Fruit fly (Drosophila melanogaster) whole organism, pupa: ENCODE data around the gene Ucp4B.

Experiments
- CG12605 ChIP-seq: fragments of 200-800 bp; sonication (Bioruptor generic); IDR thresholded peaks from 2 replicates; pipeline ENCODE4 v1.3.6; 2022; ENCODE audit warnings: missing biosample characterization, missing genetic modification characterization
- CG14655 ChIP-seq: fragments of 200-800 bp; sonication (Bioruptor generic); optimal IDR thresholded peaks from 3 replicates; lab custom pipeline; 2017; ENCODE audit warnings: mild to moderate bottlenecking, missing biosample characterization, missing genetic modification reagents, missing genetic modification characterization
- CG15710 ChIP-seq: fragments of 200-800 bp; sonication (Bioruptor generic); optimal IDR thresholded peaks from 2 replicates; lab custom pipeline; 2018; ENCODE audit warnings: missing biosample characterization, mild to moderate bottlenecking, missing genetic modification characterization, moderate library complexity
- CG17806 ChIP-seq: fragments of 200-800 bp; sonication (Bioruptor generic); optimal IDR thresholded peaks from 2 replicates; lab custom pipeline; 2018; ENCODE audit warnings: missing biosample characterization, mild to moderate bottlenecking, missing genetic modification characterization, moderate library complexity
- CG34367 ChIP-seq: fragments of 200-800 bp; sonication (Bioruptor generic); optimal IDR thresholded peaks from 2 replicates; lab custom pipeline; 2018; ENCODE audit warnings: missing biosample characterization, mild to moderate bottlenecking, missing genetic modification characterization
- CG8301 ChIP-seq: fragments of 200-800 bp; sonication (Bioruptor generic); optimal IDR thresholded peaks from 2 replicates; lab custom pipeline; 2018; ENCODE audit warnings: missing biosample characterization, mild to moderate bottlenecking, missing genetic modification characterization
- CG9948 ChIP-seq: fragments of 200-800 bp; sonication (Bioruptor generic); optimal IDR thresholded peaks from 2 replicates; lab custom pipeline; 2018; ENCODE audit warnings: missing biosample characterization, mild to moderate bottlenecking, missing genetic modification characterization, moderate library complexity

DNA sequence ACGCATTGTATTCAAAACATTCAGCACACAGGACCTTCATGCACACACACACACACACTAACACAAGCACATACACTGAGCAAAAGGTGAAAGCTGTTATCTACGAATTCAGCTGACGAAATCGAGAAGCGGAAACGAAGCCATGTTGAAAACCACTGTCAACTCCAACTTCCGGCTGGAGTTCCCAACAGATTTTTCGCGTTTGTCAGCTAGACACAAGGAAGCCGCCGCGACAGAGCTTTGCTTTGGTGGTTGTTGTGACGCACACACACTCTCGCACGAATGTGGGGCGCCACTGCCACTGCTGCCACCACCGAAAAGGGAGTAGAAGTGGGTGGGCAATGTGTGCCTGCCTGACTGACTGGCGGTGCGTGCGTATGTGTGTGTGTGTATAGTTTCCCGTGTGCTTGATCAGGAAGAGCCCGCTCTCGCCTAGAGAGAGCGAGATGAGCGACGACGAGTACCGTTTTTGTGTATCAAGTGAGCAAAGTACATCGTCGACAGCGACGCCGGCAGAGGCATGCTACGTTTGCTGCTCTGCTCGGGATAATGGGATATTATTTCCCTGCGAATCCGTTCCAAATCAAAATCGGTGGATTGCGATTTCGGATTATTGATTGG, 28.1 kb downstream of the Ucp4B start:
- TF ChIP-seq CG34367 (tag; lab: Kevin White, UChicago) (peak; percentile 15), CG12605 (GFP tag; lab: Robert Waterston, UW) (no peak), CG8301 (tag; lab: Kevin White, UChicago) (no peak), CG15710 (tag; lab: Kevin White, UChicago) (peak; percentile 39), CG17806 (tag; lab: Kevin White, UChicago) (no peak), CG9948 (tag; lab: Kevin White, UChicago) (no peak), CG14655 (GFP tag; lab: Kevin White, UChicago) (no peak)
